Worm (Caenorhabditis elegans): ENCODE results near the gene cpsf-2.

DNA sequence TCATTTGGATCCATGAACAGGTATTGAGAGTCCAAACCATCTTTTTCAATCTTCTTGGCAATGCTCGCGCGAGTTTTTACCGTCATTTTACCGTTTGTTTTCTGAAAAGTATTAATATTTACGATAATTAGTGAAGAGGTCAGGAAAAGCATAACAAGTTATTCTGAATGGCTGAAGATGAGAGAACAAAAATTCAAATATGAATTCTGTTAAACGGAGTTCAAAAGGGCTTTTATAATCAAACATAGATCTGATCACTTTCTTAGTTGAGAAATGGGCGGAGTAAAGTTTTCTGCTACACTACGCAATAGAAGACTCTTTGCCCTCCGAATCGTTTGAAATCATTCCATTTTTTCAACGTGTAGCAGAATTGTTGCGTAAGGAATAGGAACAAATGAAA lies 25.9 kb upstream of the cpsf-2 start, which contains the start of gene fat-7:
- no peak for TF ChIP-seq ceh-82 (tag; optimal IDR thresholded peaks at IDR 0.05)
- no peak for TF ChIP-seq unc-130 (GFP tag; optimal IDR thresholded peaks at IDR 0.05)
- no peak for TF ChIP-seq jun-1 (tag; optimal IDR thresholded peaks at IDR 0.05)
- TF ChIP-seq nhr-237 (tag; optimal IDR thresholded peaks at IDR 0.05) = no peak
- TF ChIP-seq dpl-1 (GFP tag; optimal IDR thresholded peaks at IDR 0.05) = no peak
- TF ChIP-seq gei-8 (GFP tag; optimal IDR thresholded peaks at IDR 0.05) = no peak
- no peak for TF ChIP-seq T20F7.1 (GFP tag; optimal IDR thresholded peaks at IDR 0.05)
- no peak for TF ChIP-seq daf-16 (GFP tag; optimal IDR thresholded peaks at IDR 0.05)
- no peak for TF ChIP-seq daf-16 (tag; optimal IDR thresholded peaks at IDR 0.05)
- TF ChIP-seq lsy-2 (tag; optimal IDR thresholded peaks at IDR 0.05) = no peak
- TF ChIP-seq madf-5 (GFP tag; IDR thresholded peaks at IDR 0.05) = no peak
- no peak for TF ChIP-seq aha-1 (tag)
- no peak for TF ChIP-seq ztf-11 (tag; optimal IDR thresholded peaks at IDR 0.05)
- no peak for TF ChIP-seq lin-39 (tag; optimal IDR thresholded peaks at IDR 0.05)
- TF ChIP-seq hlh-30 (tag; optimal IDR thresholded peaks at IDR 0.05; ENCODE audit: insufficient read depth) = no peak
